Fruit fly (Drosophila melanogaster) whole organism, adult: ENCODE data around the gene mRpL27.

Experiments
- CG11617 ChIP-seq: fragments of 200-800 bp; sonication (Bioruptor generic); optimal IDR thresholded peaks from 2 replicates; lab custom pipeline; 2017; ENCODE audit warnings: mild to moderate bottlenecking, missing biosample characterization, missing genetic modification reagents, missing genetic modification characterization
- CG12768 ChIP-seq: fragments of 200-800 bp; sonication (Bioruptor generic); optimal IDR thresholded peaks from 2 replicates; lab custom pipeline; 2017; ENCODE audit warnings: missing biosample characterization, missing genetic modification characterization, mild to moderate bottlenecking, moderate library complexity, missing genetic modification reagents
- CG14711 ChIP-seq: fragments of 200-800 bp; sonication (Bioruptor generic); optimal IDR thresholded peaks from 2 replicates; lab custom pipeline; 2018; ENCODE audit warnings: missing biosample characterization, mild to moderate bottlenecking, missing genetic modification characterization, moderate library complexity
- CG1620 ChIP-seq: fragments of 200-800 bp; sonication (Bioruptor generic); optimal IDR thresholded peaks from 2 replicates; lab custom pipeline; 2016; ENCODE audit warnings: missing biosample characterization, missing genetic modification characterization
- CG33017 ChIP-seq: fragments of 200-800 bp; sonication (Bioruptor generic); optimal IDR thresholded peaks from 2 replicates; lab custom pipeline; 2018; ENCODE audit warnings: missing biosample characterization, mild to moderate bottlenecking, missing genetic modification characterization, moderate library complexity
- Clk ChIP-seq: fragments of 200-800 bp; sonication (Bioruptor generic); optimal IDR thresholded peaks from 2 replicates; lab custom pipeline; 2017; ENCODE audit warnings: missing biosample characterization, missing genetic modification characterization
- Hr96 ChIP-seq: fragments of 200-800 bp; sonication (Bioruptor generic); optimal IDR thresholded peaks from 2 replicates; lab custom pipeline; 2016; ENCODE audit warnings: missing biosample characterization, missing genetic modification characterization
- bab1 ChIP-seq: fragments of 200-800 bp; sonication (Bioruptor generic); optimal IDR thresholded peaks from 3 replicates; lab custom pipeline; 2019; ENCODE audit warnings: missing biosample characterization, mild to moderate bottlenecking, missing genetic modification characterization, moderate library complexity
- cic ChIP-seq: fragments of 200-800 bp; sonication (Bioruptor generic); optimal IDR thresholded peaks from 2 replicates; lab custom pipeline; 2017; ENCODE audit warnings: missing biosample characterization, mild to moderate bottlenecking, missing genetic modification characterization, moderate library complexity
- cnc ChIP-seq, 2 experiments: fragments of >200 bp; optimal IDR thresholded peaks; 2 replicates each; lab custom pipeline; 2017
- kay ChIP-seq: fragments of 200-800 bp; sonication (Bioruptor generic); peaks from one replicate; lab custom pipeline; 2016; ENCODE audit warnings: missing biosample characterization, missing genetic modification characterization, borderline replicate concordance
- pad ChIP-seq: fragments of 200-800 bp; sonication (Bioruptor generic); optimal IDR thresholded peaks from 3 replicates; lab custom pipeline; 2017; ENCODE audit warnings: missing biosample characterization, missing genetic modification characterization, mild to moderate bottlenecking, moderate library complexity, missing genetic modification reagents
- tj ChIP-seq: fragments of 200-800 bp; sonication (Bioruptor generic); optimal IDR thresholded peaks from 3 replicates; lab custom pipeline; 2017; ENCODE audit warnings: missing biosample characterization, mild to moderate bottlenecking, missing genetic modification characterization, moderate library complexity
- toe ChIP-seq: fragments of 200-800 bp; sonication (Bioruptor generic); optimal IDR thresholded peaks from 2 replicates; lab custom pipeline; 2016; ENCODE audit warnings: missing biosample characterization, missing genetic modification characterization

DNA sequence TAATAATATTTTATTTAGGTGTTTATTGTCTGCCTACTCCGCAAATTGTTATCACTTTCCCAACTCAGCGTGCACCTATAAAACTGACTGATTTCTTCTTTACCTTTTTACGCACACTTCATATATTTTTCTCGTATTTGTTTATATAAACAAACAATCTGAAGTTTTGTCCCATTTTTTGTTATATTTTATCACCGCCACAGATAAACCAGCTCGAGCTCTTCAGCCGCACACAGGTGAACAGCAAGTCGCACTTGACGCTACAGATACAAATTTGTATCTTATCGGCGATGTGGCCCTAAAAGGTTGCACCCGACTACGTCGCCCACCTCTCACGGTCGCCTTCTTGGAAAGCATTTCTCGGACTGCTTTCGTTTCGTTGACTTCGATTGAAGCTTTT, 16.0 kb upstream of the mRpL27 start:
- TF ChIP-seq cic (GFP tag; lab: Kevin White, UChicago) (peak; percentile 21), kay (GFP tag; lab: Kevin White, UChicago) (no peak), tj (GFP tag; lab: Kevin White, UChicago) (no peak), CG1620 (GFP tag; lab: Kevin White, UChicago) (no peak), cnc (optimal IDR thresholded peaks at IDR 0.05; lab: Kevin White, UChicago) (no peak), CG11617 (peak; percentile 7), bab1 (GFP tag; lab: Kevin White, UChicago) (no peak), pad (GFP tag; lab: Kevin White, UChicago) (no peak), Hr96 (GFP tag; lab: Kevin White, UChicago) (no peak), CG33017 (tag; lab: Kevin White, UChicago) (no peak), Clk (GFP tag; lab: Kevin White, UChicago) (no peak), CG14711 (tag; lab: Kevin White, UChicago) (no peak), toe (GFP tag; lab: Kevin White, UChicago) (no peak), CG12768 (GFP tag; lab: Kevin White, UChicago) (peak; percentile 8)
